Fruit fly (Drosophila melanogaster) whole organism, pupa: Measurements from ENCODE around the gene GXIVsPLA2.

Source experiments
- CG10348 ChIP-seq: fragments of 200-800 bp; sonication (Bioruptor generic); IDR thresholded peaks from 2 replicates; pipeline ENCODE4 v1.3.6; 2022; ENCODE audit warnings: missing biosample characterization, missing genetic modification characterization
- CG12605 ChIP-seq: fragments of 200-800 bp; sonication (Bioruptor generic); IDR thresholded peaks from 2 replicates; pipeline ENCODE4 v1.3.6; 2022; ENCODE audit warnings: missing biosample characterization, missing genetic modification characterization
- CG13204 ChIP-seq: fragments of 200-800 bp; sonication (Bioruptor generic); optimal IDR thresholded peaks from 2 replicates; lab custom pipeline; 2018; ENCODE audit warnings: missing biosample characterization, mild to moderate bottlenecking, missing genetic modification characterization, moderate library complexity
- CG14655 ChIP-seq: fragments of 200-800 bp; sonication (Bioruptor generic); optimal IDR thresholded peaks from 3 replicates; lab custom pipeline; 2017; ENCODE audit warnings: mild to moderate bottlenecking, missing biosample characterization, missing genetic modification reagents, missing genetic modification characterization
- CG15710 ChIP-seq: fragments of 200-800 bp; sonication (Bioruptor generic); optimal IDR thresholded peaks from 2 replicates; lab custom pipeline; 2018; ENCODE audit warnings: missing biosample characterization, mild to moderate bottlenecking, missing genetic modification characterization, moderate library complexity
- CG17806 ChIP-seq: fragments of 200-800 bp; sonication (Bioruptor generic); optimal IDR thresholded peaks from 2 replicates; lab custom pipeline; 2018; ENCODE audit warnings: missing biosample characterization, mild to moderate bottlenecking, missing genetic modification characterization, moderate library complexity
- CG32121 ChIP-seq: fragments of 200-800 bp; sonication (Bioruptor generic); IDR thresholded peaks from 2 replicates; pipeline ENCODE4 v1.3.6; 2022; ENCODE audit warnings: missing biosample characterization, missing genetic modification characterization
- CG34367 ChIP-seq: fragments of 200-800 bp; sonication (Bioruptor generic); optimal IDR thresholded peaks from 2 replicates; lab custom pipeline; 2018; ENCODE audit warnings: missing biosample characterization, mild to moderate bottlenecking, missing genetic modification characterization
- CG4496 ChIP-seq: fragments of 200-800 bp; sonication (Bioruptor generic); IDR thresholded peaks from 3 replicates; pipeline ENCODE4 v1.3.6; 2022; ENCODE audit warnings: missing biosample characterization, missing genetic modification characterization
- CG8159 ChIP-seq: fragments of 200-800 bp; sonication (Bioruptor generic); optimal IDR thresholded peaks from 3 replicates; lab custom pipeline; 2018; ENCODE audit warnings: missing biosample characterization, mild to moderate bottlenecking, missing genetic modification characterization, moderate library complexity
- CG8301 ChIP-seq: fragments of 200-800 bp; sonication (Bioruptor generic); optimal IDR thresholded peaks from 2 replicates; lab custom pipeline; 2018; ENCODE audit warnings: missing biosample characterization, mild to moderate bottlenecking, missing genetic modification characterization
- CG9948 ChIP-seq: fragments of 200-800 bp; sonication (Bioruptor generic); optimal IDR thresholded peaks from 2 replicates; lab custom pipeline; 2018; ENCODE audit warnings: missing biosample characterization, mild to moderate bottlenecking, missing genetic modification characterization, moderate library complexity
- D1 ChIP-seq: fragments of 200-800 bp; sonication (Bioruptor generic); optimal IDR thresholded peaks from 2 replicates; lab custom pipeline; 2018; ENCODE audit warnings: missing biosample characterization, mild to moderate bottlenecking, missing genetic modification characterization, moderate library complexity
- EcR ChIP-seq: fragments of 200-800 bp; sonication (Bioruptor generic); optimal IDR thresholded peaks from 3 replicates; lab custom pipeline; 2019; ENCODE audit warnings: missing biosample characterization, missing genetic modification characterization, mild to moderate bottlenecking, moderate library complexity, missing genetic modification reagents
- Ets98B ChIP-seq: fragments of 200-800 bp; sonication (Bioruptor generic); IDR thresholded peaks from 2 replicates; pipeline ENCODE4 v1.3.6; 2022; ENCODE audit warnings: missing biosample characterization, missing genetic modification characterization
- Pif1A ChIP-seq: fragments of 200-800 bp; sonication (Bioruptor generic); optimal IDR thresholded peaks from 3 replicates; lab custom pipeline; 2016; ENCODE audit warnings: missing biosample characterization, missing genetic modification characterization
- Pif1B ChIP-seq: fragments of 200-800 bp; sonication (Bioruptor generic); optimal IDR thresholded peaks from 3 replicates; lab custom pipeline; 2016; ENCODE audit warnings: missing biosample characterization, missing genetic modification characterization
- Snoo ChIP-seq: fragments of 200-800 bp; sonication (Bioruptor generic); optimal IDR thresholded peaks from 3 replicates; lab custom pipeline; 2017; ENCODE audit warnings: missing biosample characterization, mild to moderate bottlenecking, missing genetic modification characterization, inconsistent platforms
- fd96Ca ChIP-seq: fragments of 200-800 bp; sonication (Bioruptor generic); IDR thresholded peaks from 3 replicates; pipeline ENCODE4 v1.3.6; 2022; ENCODE audit warnings: missing biosample characterization, missing genetic modification characterization
- gl ChIP-seq: fragments of 200-800 bp; sonication (Bioruptor generic); optimal IDR thresholded peaks from 2 replicates; lab custom pipeline; 2018; ENCODE audit warnings: missing biosample characterization, mild to moderate bottlenecking, missing genetic modification characterization
- rn ChIP-seq: fragments of 200-800 bp; sonication (Bioruptor generic); IDR thresholded peaks from 2 replicates; pipeline ENCODE4 v1.3.6; 2022; ENCODE audit warnings: missing biosample characterization, missing genetic modification characterization

Gene GXIVsPLA2

dm6 chr3L:15982148-15982547, 27.3 kb downstream of the GXIVsPLA2 start:
- TF ChIP-seq CG12605 (GFP tag; lab: Robert Waterston, UW) (no peak), Pif1B (no peak), Snoo (tag; lab: Kevin White, UChicago) (no peak), CG34367 (no peak), CG9948 (no peak), CG8301 (tag; lab: Kevin White, UChicago) (no peak), CG10348 (GFP tag; lab: Robert Waterston, UW) (no peak), CG8159 (tag; lab: Kevin White, UChicago) (no peak), EcR (GFP tag; lab: Kevin White, UChicago) (no peak), CG17806 (tag; lab: Kevin White, UChicago) (no peak), CG32121 (GFP tag; lab: Robert Waterston, UW) (no peak), CG14655 (GFP tag; lab: Kevin White, UChicago) (no peak), rn (GFP tag; lab: Robert Waterston, UW) (no peak), Ets98B (GFP tag; lab: Robert Waterston, UW) (no peak), fd96Ca (no peak), CG15710 (tag; lab: Kevin White, UChicago) (no peak), CG4496 (no peak), CG13204 (GFP tag; lab: Kevin White, UChicago) (no peak)

- peak; percentile 96 for TF ChIP-seq CG8301 (tag; lab: Kevin White, UChicago)
- no peak for TF ChIP-seq D1 (tag; lab: Kevin White, UChicago)
- peak; percentile 98 for TF ChIP-seq CG9948
- TF ChIP-seq fd96Ca: peak; percentile 99
- peak; percentile 92 for TF ChIP-seq gl
- peak; percentile 99 for TF ChIP-seq Snoo (tag; lab: Kevin White, UChicago)
- TF ChIP-seq CG17806 (tag; lab: Kevin White, UChicago): peak; percentile 99
- TF ChIP-seq Pif1A (GFP tag; lab: Kevin White, UChicago): no peak
- peak; percentile 99 for TF ChIP-seq CG4496
- TF ChIP-seq CG34367: peak; percentile 96
- peak; percentile 99 for TF ChIP-seq CG15710 (tag; lab: Kevin White, UChicago)
- peak; percentile 98 for TF ChIP-seq CG12605 (GFP tag; lab: Robert Waterston, UW)
- peak; percentile 99 for TF ChIP-seq CG14655 (GFP tag; lab: Kevin White, UChicago)
- peak; percentile 65 for TF ChIP-seq EcR (GFP tag; lab: Kevin White, UChicago)
- TF ChIP-seq Ets98B (GFP tag; lab: Robert Waterston, UW): peak; percentile 99
- TF ChIP-seq CG8159 (tag; lab: Kevin White, UChicago): peak; percentile 98
- peak; percentile 99 for TF ChIP-seq CG32121 (GFP tag; lab: Robert Waterston, UW)
- peak; percentile 96 for TF ChIP-seq CG10348 (GFP tag; lab: Robert Waterston, UW)
- TF ChIP-seq CG13204 (GFP tag; lab: Kevin White, UChicago): peak; percentile 91
- peak; percentile 96 for TF ChIP-seq Pif1B
- TF ChIP-seq rn (GFP tag; lab: Robert Waterston, UW): peak; percentile 99
Measured at dm6 chr3L:15982783-15983432, 28.0 kb downstream of the GXIVsPLA2 start, which contains the start of the genes brm and Arl1. TSS of gene brm (minus strand) at chr3L:15982869. TSS of gene Arl1 (plus strand) at chr3L:15983135.

- TF ChIP-seq Ets98B (GFP tag; lab: Robert Waterston, UW): no peak
- TF ChIP-seq gl: no peak
- TF ChIP-seq CG4496: no peak
- no peak for TF ChIP-seq CG8159 (tag; lab: Kevin White, UChicago)
- TF ChIP-seq CG8301 (tag; lab: Kevin White, UChicago): no peak
Measured at dm6 chr3L:15987635-15988034, 32.7 kb downstream of the GXIVsPLA2 start, which contains the start of gene PolD1. TSS of gene PolD1 (minus strand) at chr3L:15987815.

dm6 chr3L:15988039-15988546, 33.2 kb downstream of the GXIVsPLA2 start, which contains the start of gene Hip14:
TSS of gene Hip14 (plus strand) at chr3L:15988236.
- TF ChIP-seq gl (peak; percentile 2), Snoo (tag; lab: Kevin White, UChicago) (peak; percentile 28), Ets98B (GFP tag; lab: Robert Waterston, UW) (peak; percentile 7; the same call in 1 of the 2 replicates), CG14655 (GFP tag; lab: Kevin White, UChicago) (no peak)

dm6 chr3L:15996019-15996418, 41.1 kb downstream of the GXIVsPLA2 start:
- no peak for TF ChIP-seq D1 (tag; lab: Kevin White, UChicago)
- TF ChIP-seq CG8301 (tag; lab: Kevin White, UChicago): no peak
- TF ChIP-seq Pif1B: no peak

- TF ChIP-seq CG14655 (GFP tag; lab: Kevin White, UChicago): no peak
- no peak for TF ChIP-seq rn (GFP tag; lab: Robert Waterston, UW)
- no peak for TF ChIP-seq CG10348 (GFP tag; lab: Robert Waterston, UW)
- TF ChIP-seq EcR (GFP tag; lab: Kevin White, UChicago): no peak
- TF ChIP-seq Ets98B (GFP tag; lab: Robert Waterston, UW): no peak
- TF ChIP-seq CG8301 (tag; lab: Kevin White, UChicago): no peak
- no peak for TF ChIP-seq D1 (tag; lab: Kevin White, UChicago)
- no peak for TF ChIP-seq Snoo (tag; lab: Kevin White, UChicago)
- no peak for TF ChIP-seq CG32121 (GFP tag; lab: Robert Waterston, UW)
- TF ChIP-seq CG13204 (GFP tag; lab: Kevin White, UChicago): no peak
- TF ChIP-seq, all 21 proteins: peak for 0
Measured at dm6 chr3L:15998217-15998616, 43.3 kb downstream of the GXIVsPLA2 start.
